Fruit fly (Drosophila melanogaster) ovary, adult (tissue): Measurements from ENCODE around the gene CG4619.

ENCODE experiments used
- CG17801 ChIP-seq: fragments of 200-800 bp; optimal IDR thresholded peaks from 2 replicates; lab custom pipeline; 2019; ENCODE audit warnings: missing biosample characterization, mild to moderate bottlenecking, missing genetic modification characterization, moderate library complexity; ENCODE audit not compliant: partially characterized antibody

Gene CG4619

dm6 chr2L:9986402-9987350, 48.0 kb downstream of the CG4619 start:
- TF ChIP-seq CG17801 (GFP tag; lab: Kevin White, UChicago) = peak; percentile 80

- no peak for TF ChIP-seq CG17801 (GFP tag; lab: Kevin White, UChicago)
Observed at dm6 chr2L:9988201-9988990, 49.7 kb downstream of the CG4619 start.

- no peak for TF ChIP-seq CG17801 (GFP tag; lab: Kevin White, UChicago)
Observed at dm6 chr2L:9989275-9989674, 50.6 kb downstream of the CG4619 start.

dm6 chr2L:9989846-9990506, 51.3 kb downstream of the CG4619 start:
- TF ChIP-seq CG17801 (GFP tag; lab: Kevin White, UChicago) = no peak
